Worm (Caenorhabditis elegans) whole organism, L4/young adult: ENCODE data around the gene C01G10.5.

Experiments
- W03F9.2 ChIP-seq: fragments of 150-350 bp; optimal IDR thresholded peaks from 2 replicates; lab custom pipeline; 2014; ENCODE audit warnings: missing biosample characterization, missing genetic modification characterization
- him-1 ChIP-seq: sonication (generic microtip); optimal IDR thresholded peaks from 2 replicates; lab custom pipeline; 2016; ENCODE audit warnings: missing genotype, missing genetic modification reagents, missing genetic modification characterization, missing compliant biosample characterization

DNA sequence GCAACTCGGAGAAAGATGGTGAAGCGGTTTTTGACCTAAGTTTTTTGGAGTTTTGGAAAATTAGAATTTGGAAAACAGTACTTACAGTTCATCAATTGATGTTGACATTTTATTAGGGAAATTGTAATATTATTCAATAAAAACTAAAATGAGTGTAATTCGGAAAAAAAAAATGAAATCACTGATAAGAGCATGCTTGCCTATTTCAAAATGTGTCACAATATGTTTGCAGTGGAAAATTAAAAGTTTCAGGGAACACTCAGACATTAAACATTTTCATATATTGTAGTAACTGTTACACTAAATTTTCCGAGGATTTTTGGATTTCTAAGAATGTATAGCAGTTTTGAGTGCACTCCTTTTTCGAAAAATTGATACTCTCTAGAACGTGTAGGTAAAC lies 37.0 kb downstream of the C01G10.5 start, which contains the start of the genes fbxa-82 and C25D7.5:
- TF ChIP-seq W03F9.2 (tag; lab: Kevin White, UChicago) (no peak), him-1 (no peak)
